Worm (Caenorhabditis elegans): Measurements from ENCODE around the gene nkb-3.

nkb-3 gene

DNA sequence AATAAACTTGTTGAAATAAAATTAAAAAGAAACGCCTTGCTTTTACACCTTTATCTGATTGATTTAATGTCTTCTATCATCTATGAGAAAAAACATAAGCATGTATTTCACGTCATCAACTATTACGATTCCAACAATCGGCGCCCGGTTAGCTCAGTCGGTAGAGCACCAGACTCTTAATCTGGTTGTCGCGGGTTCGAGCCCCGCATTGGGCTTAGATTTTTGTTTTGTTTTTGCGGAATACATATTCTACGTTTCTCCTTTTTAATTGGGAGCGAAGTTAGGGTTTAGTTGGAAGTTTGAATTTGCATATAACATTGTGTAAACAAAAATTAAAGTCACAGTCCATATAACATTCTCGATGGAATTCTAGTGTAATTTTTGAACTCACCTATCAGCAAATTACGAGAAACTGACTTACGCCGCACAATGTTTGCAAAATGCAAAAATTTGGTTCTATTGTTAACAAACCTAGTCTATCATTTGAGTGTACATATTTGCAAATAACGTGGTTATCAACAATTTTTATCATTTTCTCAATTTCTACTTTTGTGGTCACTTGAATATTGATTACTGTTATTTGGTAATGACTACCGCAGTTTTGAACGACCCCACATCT is 53.2 kb downstream of the nkb-3 start, which contains the start of gene shc-3 (continued):
- TF ChIP-seq unc-62 (GFP tag; optimal IDR thresholded peaks at IDR 0.05) (no peak), snpc-3.4 (tag; optimal IDR thresholded peaks at IDR 0.05) (peak; percentile 49), Y95B8A.8 (GFP tag; IDR thresholded peaks at IDR 0.05) (no peak; the same call in 1 of the 2 replicates), zfh-2 (GFP tag; conservative IDR thresholded peaks at IDR 0.05) (no peak), ccch-3 (GFP tag; optimal IDR thresholded peaks at IDR 0.05) (no peak), ZK185.1 (tag; optimal IDR thresholded peaks at IDR 0.05; ENCODE audit: poor library complexity, severe bottlenecking) (peak; percentile 33)

DNA sequence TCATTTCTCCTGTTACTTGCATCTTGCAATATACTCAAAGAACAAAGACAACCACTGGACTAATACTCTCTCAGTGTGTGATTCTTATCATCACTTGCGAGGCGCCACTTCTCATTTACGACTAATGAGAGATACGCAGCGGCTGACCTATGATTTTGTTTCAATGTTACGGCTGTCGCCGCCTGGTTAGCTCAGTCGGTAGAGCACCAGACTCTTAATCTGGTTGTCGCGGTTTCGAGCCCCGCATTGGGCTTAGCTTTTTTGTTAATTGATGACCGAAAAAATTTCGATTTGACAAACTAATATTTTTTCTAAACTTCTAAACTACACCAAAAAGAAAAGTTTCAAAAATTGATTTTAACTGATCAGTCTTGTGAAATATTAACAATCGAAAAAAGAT is 54.0 kb downstream of the nkb-3 start:
- TF ChIP-seq F57A8.1 (GFP tag; optimal IDR thresholded peaks at IDR 0.05) (no peak), cebp-1 (GFP tag; IDR thresholded peaks at IDR 0.05) (no peak), cebp-1 (tag; optimal IDR thresholded peaks at IDR 0.05) (no peak), egl-18 (GFP tag; IDR thresholded peaks at IDR 0.05) (no peak), Y67H2A.10 (GFP tag; conservative IDR thresholded peaks at IDR 0.05) (no peak), K11D2.4 (GFP tag; IDR thresholded peaks at IDR 0.05) (no peak), let-607 (tag; optimal IDR thresholded peaks at IDR 0.05) (peak in 1 of 2 experiments; percentile 41), madf-3 (GFP tag; IDR thresholded peaks at IDR 0.05) (no peak), hrde-1 (tag; optimal IDR thresholded peaks at IDR 0.05; ENCODE audit: borderline replicate concordance) (no peak), attf-5 (GFP tag; optimal IDR thresholded peaks at IDR 0.05) (peak; percentile 6), die-1 (tag; optimal IDR thresholded peaks at IDR 0.05) (peak; percentile 51), ztf-6 (GFP tag; IDR thresholded peaks at IDR 0.05) (no peak), ceh-58 (GFP tag; IDR thresholded peaks at IDR 0.05) (no peak), lsy-27 (tag; optimal IDR thresholded peaks at IDR 0.05; ENCODE audit: borderline replicate concordance, insufficient read depth) (no peak), B0261.1 (tag; optimal IDR thresholded peaks at IDR 0.05) (peak; percentile 81), tbp1 (GFP tag; optimal IDR thresholded peaks at IDR 0.05) (peak; percentile 88), egrh-3 (GFP tag; IDR thresholded peaks at IDR 0.05) (no peak), T26A5.8 (tag; optimal IDR thresholded peaks at IDR 0.05) (no peak), mel-28 (tag; optimal IDR thresholded peaks at IDR 0.05; ENCODE audit: borderline replicate concordance) (no peak), Y53G8AR.9 (GFP tag; conservative IDR thresholded peaks at IDR 0.05) (peak; percentile 37; the same call in 1 of the 2 replicates), snpc-1.3 (tag; optimal IDR thresholded peaks at IDR 0.05; ENCODE audit: insufficient read depth) (no peak), tlf-1 (GFP tag; optimal IDR thresholded peaks at IDR 0.05) (no peak), hlh-26 (GFP tag; conservative IDR thresholded peaks at IDR 0.05) (no peak), F23B12.7 (tag; optimal IDR thresholded peaks at IDR 0.05; ENCODE audit: insufficient read depth) (no peak), nhr-80 (tag; optimal IDR thresholded peaks at IDR 0.05) (peak; percentile 11), somi-1 (GFP tag; optimal IDR thresholded peaks at IDR 0.05) (no peak), K12H6.12 (tag; optimal IDR thresholded peaks at IDR 0.05) (peak; percentile 2), sdz-38 (tag; optimal IDR thresholded peaks at IDR 0.05) (no peak), nfyb-1 (GFP tag; IDR thresholded peaks at IDR 0.05) (no peak), bed-2 (GFP tag; IDR thresholded peaks at IDR 0.05) (no peak), nhr-90 (tag; optimal IDR thresholded peaks at IDR 0.05) (peak; percentile 25), rpc-1 (optimal IDR thresholded peaks at IDR 0.05) (peak; percentile 68), rpc-1 (tag; optimal IDR thresholded peaks at IDR 0.05) (peak; percentile 67), ama-1 (optimal IDR thresholded peaks at IDR 0.05) (no peak), ama-1 (GFP tag; optimal IDR thresholded peaks at IDR 0.05) (peak in 1 of 2 experiments; percentile 59), zfh-2 (GFP tag; conservative IDR thresholded peaks at IDR 0.05) (no peak), pha-4 (tag; optimal IDR thresholded peaks at IDR 0.05) (no peak), aptf-3 (GFP tag; IDR thresholded peaks at IDR 0.05) (no peak), ztf-22 (GFP tag; optimal IDR thresholded peaks at IDR 0.05) (no peak), lin-35 (GFP tag; optimal IDR thresholded peaks at IDR 0.05) (no peak), Y56A3A.18 (GFP tag; IDR thresholded peaks at IDR 0.05) (no peak)

All from whole organism, young adult.